Worm (Caenorhabditis elegans): ENCODE results near the gene repo-1.

ce11 chrIV:12078907-12079523 is 5.3 kb upstream of the repo-1 start, which contains the start of gene lex-1:
- TF ChIP-seq alr-1 (tag; optimal IDR thresholded peaks at IDR 0.05; ENCODE audit: borderline replicate concordance), result no peak
- TF ChIP-seq nhr-90 (tag; optimal IDR thresholded peaks at IDR 0.05; ENCODE audit: poor library complexity), result no peak
- TF ChIP-seq lsy-2 (tag; optimal IDR thresholded peaks at IDR 0.05), result peak; percentile 29 to 72
- TF ChIP-seq ztf-11 (tag; optimal IDR thresholded peaks at IDR 0.05), result no peak
- TF ChIP-seq lin-15B (tag; optimal IDR thresholded peaks at IDR 0.05), result peak; percentile 71
- TF ChIP-seq efl-1 (optimal IDR thresholded peaks at IDR 0.05), result peak; percentile 18 to 79
- TF ChIP-seq efl-1 (GFP tag; optimal IDR thresholded peaks at IDR 0.05 in 1 of 2), result peak; percentile 85 to 98
- TF ChIP-seq nhr-237 (tag; optimal IDR thresholded peaks at IDR 0.05), result no peak
- peak; percentile 4 for TF ChIP-seq tbx-2 (tag; optimal IDR thresholded peaks at IDR 0.05)
